Worm (Caenorhabditis elegans): ENCODE results near the gene cutl-15.

Gene cutl-15

DNA sequence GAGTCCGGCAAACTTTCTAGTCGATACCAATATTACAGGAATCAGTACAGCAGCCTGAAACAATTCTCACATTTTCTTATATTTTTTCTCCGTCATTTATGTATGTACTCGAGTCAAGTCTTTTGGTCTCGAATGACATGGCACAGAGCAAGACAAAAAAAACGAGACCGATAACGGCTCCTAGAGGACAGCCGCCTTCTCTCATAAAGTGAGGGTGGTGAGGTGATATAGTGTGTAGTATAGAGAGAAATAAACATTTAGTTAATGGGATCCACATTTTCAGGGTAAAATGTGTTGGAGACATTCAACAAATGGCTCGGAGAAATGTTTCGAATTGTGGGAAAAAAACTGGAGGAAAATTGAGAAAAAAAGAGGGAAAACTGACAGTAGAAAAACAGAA, 14.7 kb upstream of the cutl-15 start:
- TF ChIP-seq ztf-11 (tag; optimal IDR thresholded peaks at IDR 0.05): no peak
- peak; percentile 10; the same call in 1 of the 2 replicates for TF ChIP-seq ceh-20 (GFP tag; IDR thresholded peaks at IDR 0.05)
- no peak for TF ChIP-seq vab-7 (GFP tag; IDR thresholded peaks at IDR 0.05)
- no peak for TF ChIP-seq unc-62 (GFP tag; optimal IDR thresholded peaks at IDR 0.05 in 1 of 2)
- no peak for TF ChIP-seq unc-62 (tag; optimal IDR thresholded peaks at IDR 0.05)
- TF ChIP-seq sdz-12 (GFP tag; optimal IDR thresholded peaks at IDR 0.05): no peak
- TF ChIP-seq nhr-6 (tag; optimal IDR thresholded peaks at IDR 0.05): no peak
- TF ChIP-seq Y75B8A.6 (GFP tag; IDR thresholded peaks at IDR 0.05): no peak
- no peak for TF ChIP-seq rbr-2 (tag; optimal IDR thresholded peaks at IDR 0.05)
- no peak for TF ChIP-seq skn-1 (tag; optimal IDR thresholded peaks at IDR 0.05)
- no peak for TF ChIP-seq D1046.2 (GFP tag; IDR thresholded peaks at IDR 0.05)
- TF ChIP-seq gei-8 (GFP tag; optimal IDR thresholded peaks at IDR 0.05): no peak
- TF ChIP-seq zag-1 (tag; optimal IDR thresholded peaks at IDR 0.05): no peak
- no peak for TF ChIP-seq dpl-1 (GFP tag; optimal IDR thresholded peaks at IDR 0.05)
- peak; percentile 5 for TF ChIP-seq hlh-30 (tag; optimal IDR thresholded peaks at IDR 0.05; ENCODE audit: insufficient read depth)
- TF ChIP-seq F49E8.2 (tag; optimal IDR thresholded peaks at IDR 0.05; ENCODE audit: borderline replicate concordance): no peak
- no peak for TF ChIP-seq ztf-7 (tag; optimal IDR thresholded peaks at IDR 0.05)
- TF ChIP-seq mep-1 (tag; optimal IDR thresholded peaks at IDR 0.05): peak; percentile 34
- no peak for TF ChIP-seq ceh-28 (tag; optimal IDR thresholded peaks at IDR 0.05)
- no peak for TF ChIP-seq mxl-2 (GFP tag; conservative IDR thresholded peaks at IDR 0.05)
- no peak for TF ChIP-seq egl-27 (tag; optimal IDR thresholded peaks at IDR 0.05)
- TF ChIP-seq ctbp-1 (GFP tag; IDR thresholded peaks at IDR 0.05): no peak
- TF ChIP-seq lin-38 (GFP tag; IDR thresholded peaks at IDR 0.05): no peak
- no peak for TF ChIP-seq zip-11 (GFP tag; IDR thresholded peaks at IDR 0.05)
- no peak for TF ChIP-seq nhr-42 (GFP tag; IDR thresholded peaks at IDR 0.05)
- peak in 1 of 2 experiments; percentile 11 for TF ChIP-seq lsy-2 (tag; optimal IDR thresholded peaks at IDR 0.05)
- no peak for TF ChIP-seq mes-2 (tag; optimal IDR thresholded peaks at IDR 0.05; ENCODE audit: poor library complexity, severe bottlenecking)
- no peak for TF ChIP-seq zip-2 (tag; optimal IDR thresholded peaks at IDR 0.05)
- no peak for TF ChIP-seq Y5F2A.4 (GFP tag; optimal IDR thresholded peaks at IDR 0.05)
- no peak for TF ChIP-seq nhr-48 (tag; optimal IDR thresholded peaks at IDR 0.05)
- no peak for TF ChIP-seq tra-1 (GFP tag; IDR thresholded peaks at IDR 0.05)
- no peak for TF ChIP-seq lin-13 (GFP tag; optimal IDR thresholded peaks at IDR 0.05)
- no peak for TF ChIP-seq tag-97 (GFP tag; IDR thresholded peaks at IDR 0.05)
- TF ChIP-seq nhr-11 (tag; optimal IDR thresholded peaks at IDR 0.05): peak; percentile 54
- no peak for TF ChIP-seq F10B5.3 (tag; optimal IDR thresholded peaks at IDR 0.05)
- no peak for TF ChIP-seq nhr-237 (tag; optimal IDR thresholded peaks at IDR 0.05)
- no peak for TF ChIP-seq lin-39 (tag; optimal IDR thresholded peaks at IDR 0.05)
- no peak for TF ChIP-seq F26F4.8 (GFP tag; conservative IDR thresholded peaks at IDR 0.05)
- no peak for TF ChIP-seq ceh-32 (tag; optimal IDR thresholded peaks at IDR 0.05; ENCODE audit: poor library complexity)
- TF ChIP-seq hlh-11 (tag; optimal IDR thresholded peaks at IDR 0.05): peak; percentile 13
- no peak for TF ChIP-seq ama-1 (optimal IDR thresholded peaks at IDR 0.05)
- no peak for TF ChIP-seq ces-1 (GFP tag; optimal IDR thresholded peaks at IDR 0.05)
- no peak for TF ChIP-seq hmg-1.1 (GFP tag; IDR thresholded peaks at IDR 0.05)
- no peak for TF ChIP-seq unc-39 (tag; optimal IDR thresholded peaks at IDR 0.05)
- TF ChIP-seq dmd-6 (GFP tag; IDR thresholded peaks at IDR 0.05): no peak
- no peak for TF ChIP-seq lin-1 (GFP tag; IDR thresholded peaks at IDR 0.05)
- TF ChIP-seq jun-1 (tag; optimal IDR thresholded peaks at IDR 0.05): no peak
- TF ChIP-seq pqm-1 (tag; optimal IDR thresholded peaks at IDR 0.05): no peak
- TF ChIP-seq snpc-4 (tag; optimal IDR thresholded peaks at IDR 0.05): no peak
- no peak for TF ChIP-seq egl-43 (GFP tag; IDR thresholded peaks at IDR 0.05)
- no peak for TF ChIP-seq php-3 (GFP tag; IDR thresholded peaks at IDR 0.05)
- TF ChIP-seq nhr-111 (GFP tag; optimal IDR thresholded peaks at IDR 0.05): no peak
- no peak for TF ChIP-seq zfp-3 (GFP tag; conservative IDR thresholded peaks at IDR 0.05)
- TF ChIP-seq daf-12 (tag; optimal IDR thresholded peaks at IDR 0.05): no peak

Data from whole organism, L4 larva.